Fruit fly (Drosophila melanogaster): ENCODE results near the gene ATP6AP2.
A peak's percentile ranks its signal among the peaks of the same experiment; 100 is the strongest.

The ATP6AP2 gene

dm6 chr3R:9254798-9255197 is 5.6 kb upstream of the ATP6AP2 start, which contains the start of gene CG16734:
Gene CG16734, plus strand, starts transcription at chr3R:9255052.
- TF ChIP-seq HLH4C (GFP tag; IDR thresholded peaks at IDR 0.05; ENCODE audit: partially characterized antibody) (peak; percentile 36; the same call in 1 of the 3 replicates), bbx (GFP tag; IDR thresholded peaks at IDR 0.05; ENCODE audit: partially characterized antibody) (0 out of 2 replicates have a peak, but pooled peaks have one; percentile 39), E2f2 (GFP tag; IDR thresholded peaks at IDR 0.05) (peak; percentile 50), Hr39 (optimal IDR thresholded peaks at IDR 0.05) (no peak), B-H2 (GFP tag; optimal IDR thresholded peaks at IDR 0.05) (no peak), aop (GFP tag; IDR thresholded peaks at IDR 0.05) (no peak), CG10321 (GFP tag; IDR thresholded peaks at IDR 0.05) (no peak), CG9437 (GFP tag; optimal IDR thresholded peaks at IDR 0.05) (no peak), lilli (GFP tag; optimal IDR thresholded peaks at IDR 0.05) (no peak), Dad (GFP tag; optimal IDR thresholded peaks at IDR 0.05) (no peak), CG43689 (GFP tag; IDR thresholded peaks at IDR 0.05) (no peak), CG3407 (GFP tag; optimal IDR thresholded peaks at IDR 0.05) (no peak), MBD-R2 (GFP tag; IDR thresholded peaks at IDR 0.05) (peak; percentile 54; the same call in 1 of the 2 replicates), Doc3 (GFP tag; IDR thresholded peaks at IDR 0.05; ENCODE audit: partially characterized antibody) (peak; percentile 41; the same call in 1 of the 3 replicates), CG34224 (GFP tag; IDR thresholded peaks at IDR 0.05; ENCODE audit: partially characterized antibody) (peak; percentile 37; the same call in 1 of the 3 replicates), Ptx1 (GFP tag; IDR thresholded peaks at IDR 0.05) (no peak), BtbVII (GFP tag; optimal IDR thresholded peaks at IDR 0.05) (no peak), Scr (GFP tag; IDR thresholded peaks at IDR 0.05; ENCODE audit: partially characterized antibody) (peak; percentile 46), unc-4 (GFP tag; IDR thresholded peaks at IDR 0.05; ENCODE audit: partially characterized antibody) (peak; percentile 38; the same call in 1 of the 2 replicates), CG31224 (GFP tag; IDR thresholded peaks at IDR 0.05) (no peak), Rfx (GFP tag; IDR thresholded peaks at IDR 0.05) (no peak), CG17568 (GFP tag; optimal IDR thresholded peaks at IDR 0.05) (no peak), H2.0 (GFP tag; IDR thresholded peaks at IDR 0.05) (no peak), knrl (GFP tag; IDR thresholded peaks at IDR 0.05; ENCODE audit: partially characterized antibody) (no peak), odd (GFP tag; optimal IDR thresholded peaks at IDR 0.05) (no peak), zfh2 (GFP tag; optimal IDR thresholded peaks at IDR 0.05) (no peak), stwl (tag; optimal IDR thresholded peaks at IDR 0.05) (peak; percentile 35), CG15601 (tag; optimal IDR thresholded peaks at IDR 0.05) (no peak), Ssrp (tag; optimal IDR thresholded peaks at IDR 0.05) (no peak), CG13287 (GFP tag; IDR thresholded peaks at IDR 0.05; ENCODE audit: partially characterized antibody) (peak; percentile 64), CG17186 (GFP tag; optimal IDR thresholded peaks at IDR 0.05) (no peak), Gug (GFP tag; IDR thresholded peaks at IDR 0.05) (no peak), Optix (GFP tag; IDR thresholded peaks at IDR 0.05) (no peak), sna (GFP tag; IDR thresholded peaks at IDR 0.05; ENCODE audit: partially characterized antibody) (peak; percentile 12; the same call in 1 of the 2 replicates), Dll (GFP tag; IDR thresholded peaks at IDR 0.05; ENCODE audit: partially characterized antibody) (peak; percentile 41; the same call in 1 of the 4 replicates), CkIIα-i1 (GFP tag; IDR thresholded peaks at IDR 0.05) (no peak), H15 (GFP tag; IDR thresholded peaks at IDR 0.05) (no peak), BEAF-32 (GFP tag; optimal IDR thresholded peaks at IDR 0.05) (peak; percentile 22), zen2 (GFP tag; IDR thresholded peaks at IDR 0.05; ENCODE audit: partially characterized antibody) (no peak; the same call in 2 of the 3 replicates), CG2116 (GFP tag; optimal IDR thresholded peaks at IDR 0.05) (peak; percentile 16), CrebB (tag; optimal IDR thresholded peaks at IDR 0.05) (no peak), Meics (GFP tag; optimal IDR thresholded peaks at IDR 0.05) (peak; percentile 95), row (GFP tag; IDR thresholded peaks at IDR 0.05) (peak; percentile 24; the same call in 1 of the 3 replicates), corto (GFP tag; optimal IDR thresholded peaks at IDR 0.05) (no peak), sima (GFP tag; optimal IDR thresholded peaks at IDR 0.05) (no peak), cad (GFP tag; optimal IDR thresholded peaks at IDR 0.05) (no peak), CG16813 (GFP tag; IDR thresholded peaks at IDR 0.05; ENCODE audit: partially characterized antibody) (peak; percentile 22; the same call in 1 of the 3 replicates), Dref (GFP tag; IDR thresholded peaks at IDR 0.05) (peak; percentile 57), tna (GFP tag; IDR thresholded peaks at IDR 0.05; ENCODE audit: partially characterized antibody) (peak; percentile 36; the same call in 1 of the 2 replicates), CG11504 (tag; optimal IDR thresholded peaks at IDR 0.05) (no peak)
